Fruit fly (Drosophila melanogaster) whole organism, prepupa: ENCODE measurements around the gene Cdep.

Experiments
- Blimp-1 ChIP-seq: fragments of 200-800 bp; sonication (Bioruptor generic); optimal IDR thresholded peaks from 3 replicates; lab custom pipeline; 2017; ENCODE audit warnings: missing biosample characterization, missing genetic modification characterization, mild to moderate bottlenecking, moderate library complexity, missing genetic modification reagents
- CG10631 ChIP-seq: fragments of 200-800 bp; sonication (Bioruptor generic); optimal IDR thresholded peaks from 2 replicates; lab custom pipeline; 2016; ENCODE audit warnings: missing biosample characterization, missing genetic modification characterization
- CG10669 ChIP-seq: fragments of 200-800 bp; sonication (Bioruptor generic); optimal IDR thresholded peaks from 3 replicates; lab custom pipeline; 2018; ENCODE audit warnings: missing biosample characterization, mild to moderate bottlenecking, missing genetic modification characterization, moderate library complexity
- CG11762 ChIP-seq: fragments of 200-800 bp; sonication (Bioruptor generic); optimal IDR thresholded peaks from 3 replicates; lab custom pipeline; 2016; ENCODE audit warnings: missing biosample characterization, missing genetic modification characterization; ENCODE audit not compliant: insufficient read depth
- CG11902 ChIP-seq: fragments of 200-800 bp; sonication (Bioruptor generic); optimal IDR thresholded peaks from 3 replicates; lab custom pipeline; 2016; ENCODE audit warnings: missing biosample characterization, missing genetic modification characterization
- CG1621 ChIP-seq: fragments of 200-800 bp; sonication (Bioruptor generic); optimal IDR thresholded peaks from 3 replicates; lab custom pipeline; 2018; ENCODE audit warnings: missing biosample characterization, mild to moderate bottlenecking, missing genetic modification characterization
- CG16779 ChIP-seq: fragments of 200-800 bp; sonication (Bioruptor generic); optimal IDR thresholded peaks from 3 replicates; lab custom pipeline; 2017; ENCODE audit warnings: missing biosample characterization, mild to moderate bottlenecking, missing genetic modification characterization
- CG31627 ChIP-seq: fragments of 200-800 bp; sonication (Bioruptor generic); optimal IDR thresholded peaks from 3 replicates; lab custom pipeline; 2016; ENCODE audit warnings: missing biosample characterization, missing genetic modification characterization
- CG34406 ChIP-seq: fragments of 200-800 bp; sonication (Bioruptor generic); optimal IDR thresholded peaks from 3 replicates; lab custom pipeline; 2016; ENCODE audit warnings: missing biosample characterization, missing genetic modification characterization
- CG4318 ChIP-seq: fragments of 200-800 bp; sonication (Bioruptor generic); optimal IDR thresholded peaks from 3 replicates; lab custom pipeline; 2017; ENCODE audit warnings: missing biosample characterization, mild to moderate bottlenecking, missing genetic modification characterization
- CG6163 ChIP-seq: fragments of 200-800 bp; sonication (Bioruptor generic); IDR thresholded peaks from 3 replicates; pipeline ENCODE4 v1.3.6; 2022; ENCODE audit warnings: missing biosample characterization, missing genetic modification characterization
- CG6276 ChIP-seq: fragments of 200-800 bp; sonication (Bioruptor generic); optimal IDR thresholded peaks from 2 replicates; lab custom pipeline; 2017; ENCODE audit warnings: missing biosample characterization, mild to moderate bottlenecking, missing genetic modification characterization
- CG6792 ChIP-seq: fragments of 200-800 bp; sonication (Bioruptor generic); optimal IDR thresholded peaks from 3 replicates; lab custom pipeline; 2016; ENCODE audit warnings: missing biosample characterization, missing genetic modification characterization
- CG6808 ChIP-seq: fragments of 200-800 bp; sonication (Bioruptor generic); optimal IDR thresholded peaks from 3 replicates; lab custom pipeline; 2017; ENCODE audit warnings: missing biosample characterization, missing genetic modification characterization, mild to moderate bottlenecking, moderate library complexity, missing genetic modification reagents
- CG6854 ChIP-seq: fragments of 200-800 bp; sonication (Bioruptor generic); optimal IDR thresholded peaks from 2 replicates; lab custom pipeline; 2017; ENCODE audit warnings: missing biosample characterization, mild to moderate bottlenecking, missing genetic modification characterization
- CG7368 ChIP-seq: fragments of 200-800 bp; sonication (Bioruptor generic); optimal IDR thresholded peaks from 3 replicates; lab custom pipeline; 2016; ENCODE audit warnings: missing biosample characterization, missing genetic modification characterization
- CG8119 ChIP-seq: fragments of 200-800 bp; sonication (Bioruptor generic); IDR thresholded peaks from 3 replicates; pipeline ENCODE4 v1.3.6; 2022; ENCODE audit warnings: missing biosample characterization, missing genetic modification characterization
- CG8319 ChIP-seq: fragments of 200-800 bp; sonication (Bioruptor generic); optimal IDR thresholded peaks from 3 replicates; lab custom pipeline; 2016; ENCODE audit warnings: missing biosample characterization, missing genetic modification characterization
- CG8632 ChIP-seq: fragments of 200-800 bp; sonication (Bioruptor generic); optimal IDR thresholded peaks from 3 replicates; lab custom pipeline; 2016; ENCODE audit warnings: missing biosample characterization, missing genetic modification characterization
- Eip93F ChIP-seq: fragments of 200-800 bp; sonication (Bioruptor generic); optimal IDR thresholded peaks from 2 replicates; lab custom pipeline; 2016; ENCODE audit warnings: missing biosample characterization, mild to moderate bottlenecking, missing genetic modification characterization
- Ets21C ChIP-seq: fragments of 200-800 bp; sonication (Bioruptor generic); optimal IDR thresholded peaks from 3 replicates; lab custom pipeline; 2016; ENCODE audit warnings: missing biosample characterization, missing genetic modification characterization
- Gug ChIP-seq: fragments of 200-800 bp; sonication (Bioruptor generic); IDR thresholded peaks from 2 replicates; pipeline ENCODE4 v1.3.6; 2022; ENCODE audit warnings: missing biosample characterization, missing genetic modification characterization
- Hr38 ChIP-seq: sonication (Bioruptor generic); optimal IDR thresholded peaks from 2 replicates; lab custom pipeline; 2016; ENCODE audit warnings: missing biosample characterization, missing genetic modification characterization
- Hr39 ChIP-seq: fragments of 200-800 bp; sonication (Bioruptor generic); optimal IDR thresholded peaks from 2 replicates; lab custom pipeline; 2016; ENCODE audit warnings: missing biosample characterization, missing genetic modification characterization
- Hr4 ChIP-seq: fragments of 200-800 bp; sonication (Bioruptor generic); optimal IDR thresholded peaks from 3 replicates; lab custom pipeline; 2016; ENCODE audit warnings: missing biosample characterization, missing genetic modification characterization
- Lpt ChIP-seq: fragments of 200-800 bp; sonication (Bioruptor generic); optimal IDR thresholded peaks from 3 replicates; lab custom pipeline; 2016; ENCODE audit warnings: missing biosample characterization, missing genetic modification characterization
- Met ChIP-seq: fragments of 200-800 bp; sonication (Bioruptor generic); optimal IDR thresholded peaks from 3 replicates; lab custom pipeline; 2016; ENCODE audit warnings: missing biosample characterization, missing genetic modification characterization
- Smox ChIP-seq: fragments of 200-800 bp; sonication (Bioruptor generic); optimal IDR thresholded peaks from 3 replicates; lab custom pipeline; 2016; ENCODE audit warnings: missing biosample characterization, missing genetic modification characterization
- Sox102F ChIP-seq: fragments of 200-800 bp; sonication (Bioruptor generic); optimal IDR thresholded peaks from 2 replicates; lab custom pipeline; 2016; ENCODE audit warnings: missing biosample characterization, mild to moderate bottlenecking, missing genetic modification characterization
- Sox14 ChIP-seq: fragments of 200-800 bp; sonication (Bioruptor generic); optimal IDR thresholded peaks from 3 replicates; lab custom pipeline; 2016; ENCODE audit warnings: missing biosample characterization, missing genetic modification characterization
- achi ChIP-seq: fragments of 200-800 bp; sonication (Bioruptor generic); optimal IDR thresholded peaks from 3 replicates; lab custom pipeline; 2016; ENCODE audit warnings: missing biosample characterization, missing genetic modification characterization
- acj6 ChIP-seq: fragments of 200-800 bp; sonication (Bioruptor generic); optimal IDR thresholded peaks from 3 replicates; lab custom pipeline; 2016; ENCODE audit warnings: missing biosample characterization, missing genetic modification characterization
- dsx ChIP-seq: fragments of 200-800 bp; optimal IDR thresholded peaks from 3 replicates; lab custom pipeline; 2019; ENCODE audit warnings: missing biosample characterization, mild to moderate bottlenecking, missing genetic modification characterization, moderate library complexity; ENCODE audit not compliant: poor library complexity, severe bottlenecking
- esn ChIP-seq: fragments of 200-800 bp; sonication (Bioruptor generic); optimal IDR thresholded peaks from 2 replicates; lab custom pipeline; 2016; ENCODE audit warnings: missing biosample characterization, mild to moderate bottlenecking, missing genetic modification characterization, moderate library complexity
- fd59A ChIP-seq: fragments of 200-800 bp; sonication (Bioruptor generic); optimal IDR thresholded peaks from 2 replicates; lab custom pipeline; 2017; ENCODE audit warnings: missing biosample characterization, mild to moderate bottlenecking, missing genetic modification characterization, missing genetic modification reagents
- fd85E ChIP-seq: fragments of 200-800 bp; sonication (Bioruptor generic); optimal IDR thresholded peaks from 3 replicates; lab custom pipeline; 2016; ENCODE audit warnings: missing biosample characterization, missing genetic modification characterization
- fkh ChIP-seq: fragments of 200-800 bp; sonication (Bioruptor generic); optimal IDR thresholded peaks from 3 replicates; lab custom pipeline; 2017; ENCODE audit warnings: missing biosample characterization, mild to moderate bottlenecking, missing genetic modification characterization, moderate library complexity
- lz ChIP-seq: fragments of 200-800 bp; sonication (Bioruptor generic); optimal IDR thresholded peaks from 3 replicates; lab custom pipeline; 2016; ENCODE audit warnings: missing biosample characterization, missing genetic modification characterization
- pdm3 ChIP-seq: fragments of 200-800 bp; sonication (Bioruptor generic); optimal IDR thresholded peaks from 3 replicates; lab custom pipeline; 2016; ENCODE audit warnings: missing biosample characterization, missing genetic modification characterization
- salr ChIP-seq, 2 experiments: fragments of 200-800 bp; sonication (Bioruptor generic); optimal IDR thresholded peaks; 3 replicates each; lab custom pipeline; 2016 to 2018; ENCODE audit warnings: missing biosample characterization in 2 of 2, missing genetic modification characterization in 2 of 2, mild to moderate bottlenecking in 1 of 2
- spab ChIP-seq: fragments of 200-800 bp; sonication (Bioruptor generic); optimal IDR thresholded peaks from 2 replicates; lab custom pipeline; 2017; ENCODE audit warnings: missing biosample characterization, mild to moderate bottlenecking, missing genetic modification characterization, missing genetic modification reagents
- ss ChIP-seq, 2 experiments: fragments of 200-800 bp; sonication (Bioruptor generic); optimal IDR thresholded peaks; 2 replicates in 1 of 2; 3 replicates in 1 of 2; lab custom pipeline; 2017 to 2018; ENCODE audit warnings: mild to moderate bottlenecking in 2 of 2, missing biosample characterization in 2 of 2, missing genetic modification characterization in 2 of 2, moderate library complexity in 1 of 2
- svp ChIP-seq: fragments of 200-800 bp; sonication (Bioruptor generic); peaks from one replicate; lab custom pipeline; 2016; ENCODE audit warnings: missing biosample characterization, missing genetic modification characterization
- topi ChIP-seq: fragments of 200-800 bp; sonication (Bioruptor generic); optimal IDR thresholded peaks from 3 replicates; lab custom pipeline; 2016; ENCODE audit warnings: missing biosample characterization, missing genetic modification characterization
- vri ChIP-seq: fragments of 200-800 bp; sonication (Bioruptor generic); optimal IDR thresholded peaks from 3 replicates; lab custom pipeline; 2016; ENCODE audit warnings: missing biosample characterization, mild to moderate bottlenecking, missing genetic modification characterization

Gene Cdep

DNA sequence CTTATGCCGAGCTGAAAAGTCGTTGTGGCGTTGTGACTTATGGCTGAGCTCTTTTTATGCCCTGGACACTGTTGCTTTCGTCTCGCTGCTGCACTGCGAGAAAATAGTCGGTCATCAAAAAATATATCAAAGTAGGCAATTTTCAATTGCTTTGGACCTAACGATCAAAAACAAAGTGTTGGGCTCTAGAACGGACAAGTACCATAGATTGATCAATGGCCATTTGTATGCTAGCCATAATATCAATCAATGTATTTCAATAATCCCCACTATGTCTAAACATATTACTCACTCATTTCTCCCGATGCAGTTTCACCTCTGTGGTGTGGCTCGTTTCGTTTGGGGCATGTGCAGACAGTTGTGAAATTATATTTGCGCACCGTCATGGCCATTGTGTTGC, 36.6 kb upstream of the Cdep start (continued):
- peak; percentile 71 for TF ChIP-seq topi (GFP tag; lab: Kevin White, UChicago)
- TF ChIP-seq Hr4 (GFP tag; lab: Kevin White, UChicago): peak; percentile 26
- peak; percentile 53; the same call in 1 of the 3 replicates for TF ChIP-seq CG6163 (GFP tag; lab: Robert Waterston, UW)
- peak; percentile 10 for TF ChIP-seq Lpt (GFP tag; lab: Kevin White, UChicago)
- peak; percentile 21 for TF ChIP-seq CG11902
- TF ChIP-seq CG10669 (GFP tag; lab: Kevin White, UChicago): peak; percentile 60
- peak; percentile 9 for TF ChIP-seq CG16779
- TF ChIP-seq Hr39: peak; percentile 61
- TF ChIP-seq lz (GFP tag; lab: Kevin White, UChicago): peak; percentile 66
- TF ChIP-seq Ets21C (GFP tag; lab: Kevin White, UChicago): peak; percentile 20
- TF ChIP-seq Blimp-1 (GFP tag; lab: Kevin White, UChicago): peak; percentile 52
- TF ChIP-seq CG6792 (GFP tag; lab: Kevin White, UChicago): peak; percentile 59
- no peak for TF ChIP-seq CG8319 (GFP tag; lab: Kevin White, UChicago)
- no peak for TF ChIP-seq Hr38 (GFP tag; lab: Kevin White, UChicago)
- no peak for TF ChIP-seq fd85E (GFP tag; lab: Kevin White, UChicago)
- peak; percentile 45 for TF ChIP-seq CG8632 (GFP tag; lab: Kevin White, UChicago)
- peak; percentile 63 for TF ChIP-seq dsx (GFP tag; lab: Kevin White, UChicago)
- peak; percentile 76 for TF ChIP-seq esn (GFP tag; lab: Kevin White, UChicago)
- TF ChIP-seq Sox14 (GFP tag; lab: Kevin White, UChicago): peak; percentile 54
- peak; percentile 55 for TF ChIP-seq fd59A (GFP tag; lab: Kevin White, UChicago)
- TF ChIP-seq CG6808: peak; percentile 63
- TF ChIP-seq Met: peak; percentile 75
- TF ChIP-seq acj6 (GFP tag; lab: Kevin White, UChicago): peak; percentile 57
- TF ChIP-seq ss (GFP tag; optimal IDR thresholded peaks at IDR 0.05; lab: Kevin White, UChicago): peak; percentile 19 to 42
- no peak for TF ChIP-seq Gug
- TF ChIP-seq achi (GFP tag; lab: Kevin White, UChicago): peak; percentile 30
- TF ChIP-seq pdm3 (GFP tag; lab: Kevin White, UChicago): peak; percentile 46
- no peak for TF ChIP-seq fkh
- TF ChIP-seq spab: peak; percentile 50
- peak; percentile 57 for TF ChIP-seq CG10631 (GFP tag; lab: Kevin White, UChicago)
- TF ChIP-seq CG6854 (GFP tag; lab: Kevin White, UChicago): no peak
- TF ChIP-seq svp (GFP tag; lab: Kevin White, UChicago): peak; percentile 87
- peak; percentile 64 for TF ChIP-seq vri (GFP tag; lab: Kevin White, UChicago)
- TF ChIP-seq CG31627: peak; percentile 68
- peak; percentile 45; the same call in 1 of the 3 replicates for TF ChIP-seq CG8119 (GFP tag; lab: Robert Waterston, UW)
- TF ChIP-seq Sox102F (GFP tag; lab: Kevin White, UChicago): peak; percentile 66
- TF ChIP-seq salr (GFP tag; optimal IDR thresholded peaks at IDR 0.05; lab: Kevin White, UChicago): no peak
- no peak for TF ChIP-seq CG4318
- TF ChIP-seq Smox (GFP tag; lab: Kevin White, UChicago): peak; percentile 68
- peak; percentile 54 for TF ChIP-seq CG1621 (tag; lab: Kevin White, UChicago)
- peak; percentile 42 for TF ChIP-seq CG34406
- no peak for TF ChIP-seq Eip93F
- TF ChIP-seq CG6276 (GFP tag; lab: Kevin White, UChicago): no peak
- peak; percentile 9 for TF ChIP-seq CG11762
- peak; percentile 42 for TF ChIP-seq CG7368 (GFP tag; lab: Kevin White, UChicago)
- TF ChIP-seq, all 60 proteins: peak for 47
